Worm (Caenorhabditis elegans): ENCODE results near the gene arrd-9.

ce11 chrII:12485060-12485459 lies 4.3 kb upstream of the arrd-9 start, which contains the start of gene F15A4.10:
- TF ChIP-seq aptf-3 (GFP tag; IDR thresholded peaks at IDR 0.05) (no peak), egrh-3 (GFP tag; IDR thresholded peaks at IDR 0.05) (no peak), mcd-1 (GFP tag; IDR thresholded peaks at IDR 0.05) (no peak), zim-3 (tag; optimal IDR thresholded peaks at IDR 0.05) (no peak), attf-6 (GFP tag; IDR thresholded peaks at IDR 0.05) (no peak), B0019.2 (GFP tag; conservative IDR thresholded peaks at IDR 0.05) (no peak), bed-1 (GFP tag; IDR thresholded peaks at IDR 0.05) (no peak)
